Fruit fly (Drosophila melanogaster) whole organism, embryonic: ENCODE measurements around the gene CG3505.

ENCODE experiments used
- Asciz ChIP-seq: fragments of 200-800 bp; sonication (Bioruptor generic); optimal IDR thresholded peaks from 2 replicates; lab custom pipeline; 2017; ENCODE audit warnings: missing biosample characterization, mild to moderate bottlenecking, missing genetic modification characterization, missing genetic modification reagents
- CG10209 ChIP-seq: fragments of 200-800 bp; sonication (Bioruptor generic); optimal IDR thresholded peaks from 3 replicates; lab custom pipeline; 2017; ENCODE audit warnings: missing biosample characterization, mild to moderate bottlenecking, missing genetic modification characterization, missing genetic modification reagents
- CG1024 ChIP-seq: fragments of 200-800 bp; sonication (Bioruptor generic); IDR thresholded peaks from 2 replicates; pipeline ENCODE4 v1.3.6; 2022; ENCODE audit warnings: missing biosample characterization, missing genetic modification characterization
- CG10654 ChIP-seq: fragments of 200-800 bp; sonication (Bioruptor generic); optimal IDR thresholded peaks from 2 replicates; lab custom pipeline; 2016; ENCODE audit warnings: missing biosample characterization, missing genetic modification characterization
- CG11723 ChIP-seq: fragments of 200-800 bp; sonication (Bioruptor generic); optimal IDR thresholded peaks from 2 replicates; lab custom pipeline; 2017; ENCODE audit warnings: missing biosample characterization, mild to moderate bottlenecking, missing genetic modification characterization
- CG13296 ChIP-seq: fragments of 200-800 bp; sonication (Bioruptor generic); optimal IDR thresholded peaks from 3 replicates; lab custom pipeline; 2018; ENCODE audit warnings: missing biosample characterization, mild to moderate bottlenecking, missing genetic modification characterization
- CG13624 ChIP-seq: fragments of 200-800 bp; sonication (Bioruptor generic); optimal IDR thresholded peaks from 2 replicates; lab custom pipeline; 2016; ENCODE audit warnings: missing biosample characterization, missing genetic modification characterization
- CG13775 ChIP-seq: fragments of 200-800 bp; sonication (Bioruptor generic); optimal IDR thresholded peaks from 3 replicates; lab custom pipeline; 2017; ENCODE audit warnings: missing biosample characterization, mild to moderate bottlenecking, missing genetic modification characterization
- CG14860 ChIP-seq: fragments of 200-800 bp; sonication (Bioruptor generic); IDR thresholded peaks from 3 replicates; pipeline ENCODE4 v1.3.6; 2022; ENCODE audit warnings: missing biosample characterization, missing genetic modification characterization; ENCODE audit not compliant: partially characterized antibody
- CG15011 ChIP-seq: fragments of 200-800 bp; sonication (Bioruptor generic); optimal IDR thresholded peaks from 3 replicates; lab custom pipeline; 2018; ENCODE audit warnings: missing biosample characterization, mild to moderate bottlenecking, missing genetic modification characterization
- CG1603 ChIP-seq: fragments of 200-800 bp; sonication (Bioruptor generic); optimal IDR thresholded peaks from 2 replicates; lab custom pipeline; 2019; ENCODE audit warnings: missing biosample characterization, mild to moderate bottlenecking, missing genetic modification characterization, moderate library complexity
- CG17912 ChIP-seq: fragments of 200-800 bp; sonication (Bioruptor generic); optimal IDR thresholded peaks from 2 replicates; lab custom pipeline; 2018; ENCODE audit warnings: missing biosample characterization, mild to moderate bottlenecking, missing genetic modification characterization
- CG2199 ChIP-seq: fragments of 200-800 bp; sonication (Bioruptor generic); IDR thresholded peaks from 3 replicates; pipeline ENCODE4 v1.3.6; 2022; ENCODE audit warnings: missing biosample characterization, missing genetic modification characterization
- CG34422 ChIP-seq: fragments of 200-800 bp; sonication (Bioruptor generic); IDR thresholded peaks from 3 replicates; pipeline ENCODE4 v1.3.6; 2022; ENCODE audit warnings: missing biosample characterization, missing genetic modification characterization
- CG3995 ChIP-seq: fragments of 200-800 bp; sonication (Bioruptor generic); optimal IDR thresholded peaks from 3 replicates; lab custom pipeline; 2016; ENCODE audit warnings: missing biosample characterization, missing genetic modification characterization
- CG4424 ChIP-seq: fragments of 200-800 bp; sonication (Bioruptor generic); optimal IDR thresholded peaks from 3 replicates; lab custom pipeline; 2016; ENCODE audit warnings: missing biosample characterization, missing genetic modification characterization
- CG4854 ChIP-seq: fragments of 200-800 bp; sonication (Bioruptor generic); optimal IDR thresholded peaks from 2 replicates; lab custom pipeline; 2016; ENCODE audit warnings: missing biosample characterization, missing genetic modification characterization, inconsistent platforms
- CG7271 ChIP-seq: fragments of 200-800 bp; sonication (Bioruptor generic); optimal IDR thresholded peaks from 2 replicates; lab custom pipeline; 2018; ENCODE audit warnings: missing biosample characterization, mild to moderate bottlenecking, missing genetic modification characterization, moderate library complexity
- CG9727 ChIP-seq: fragments of 200-800 bp; sonication (Bioruptor generic); optimal IDR thresholded peaks from 3 replicates; lab custom pipeline; 2017; ENCODE audit warnings: missing biosample characterization, mild to moderate bottlenecking, missing genetic modification characterization
- CkIIα-i1 ChIP-seq: fragments of 200-800 bp; sonication (Bioruptor generic); IDR thresholded peaks from 2 replicates; pipeline ENCODE4 v1.3.6; 2022; ENCODE audit warnings: missing biosample characterization, missing genetic modification characterization
- Dip2 ChIP-seq: fragments of 200-800 bp; sonication (Bioruptor generic); IDR thresholded peaks from 2 replicates; pipeline ENCODE4 v1.3.6; 2022; ENCODE audit warnings: missing biosample characterization, missing genetic modification characterization
- Doc3 ChIP-seq: fragments of 200-800 bp; sonication (Bioruptor generic); IDR thresholded peaks from 3 replicates; pipeline ENCODE4 v1.3.6; 2022; ENCODE audit warnings: missing biosample characterization, missing genetic modification characterization; ENCODE audit not compliant: partially characterized antibody
- Eip74EF ChIP-seq, 2 experiments: fragments of 200-800 bp in 1 of 2; fragments of >200 bp in 1 of 2; sonication (Bioruptor generic) in 1 of 2; optimal IDR thresholded peaks; 2 replicates each; lab custom pipeline; 2017 to 2019; ENCODE audit warnings: missing biosample characterization in 2 of 2, missing genetic modification characterization in 2 of 2, mild to moderate bottlenecking in 1 of 2, moderate library complexity in 1 of 2
- Hr3 ChIP-seq: fragments of 200-800 bp; sonication (Bioruptor generic); optimal IDR thresholded peaks from 3 replicates; lab custom pipeline; 2016; ENCODE audit warnings: missing biosample characterization, missing genetic modification characterization
- Mrtf ChIP-seq: fragments of 200-800 bp; sonication (Bioruptor generic); IDR thresholded peaks from 3 replicates; pipeline ENCODE4 v1.3.6; 2022; ENCODE audit warnings: missing biosample characterization, missing genetic modification characterization
- Myb ChIP-seq: fragments of 200-800 bp; sonication (Bioruptor generic); optimal IDR thresholded peaks from 2 replicates; lab custom pipeline; 2016; ENCODE audit warnings: missing biosample characterization, missing genetic modification characterization
- Rx ChIP-seq: fragments of 200-800 bp; sonication (Bioruptor generic); IDR thresholded peaks from 2 replicates; pipeline ENCODE4 v1.3.6; 2022; ENCODE audit warnings: missing biosample characterization, missing genetic modification characterization
- Scr ChIP-seq: fragments of 200-800 bp; sonication (Bioruptor generic); IDR thresholded peaks from 2 replicates; pipeline ENCODE4 v1.3.6; 2022; ENCODE audit warnings: missing biosample characterization, missing genetic modification characterization; ENCODE audit not compliant: partially characterized antibody
- Sox100B ChIP-seq: fragments of 200-800 bp; sonication (Bioruptor generic); optimal IDR thresholded peaks from 3 replicates; lab custom pipeline; 2018; ENCODE audit warnings: missing biosample characterization, mild to moderate bottlenecking, missing genetic modification characterization
- YL-1 ChIP-seq: fragments of 200-800 bp; sonication (Bioruptor generic); optimal IDR thresholded peaks from 3 replicates; lab custom pipeline; 2017; ENCODE audit warnings: missing biosample characterization, mild to moderate bottlenecking, missing genetic modification characterization
- cg ChIP-seq: fragments of 200-800 bp; sonication (Bioruptor generic); optimal IDR thresholded peaks from 3 replicates; lab custom pipeline; 2019; ENCODE audit warnings: missing biosample characterization, mild to moderate bottlenecking, missing genetic modification characterization, moderate library complexity
- ci ChIP-seq: fragments of 200-800 bp; sonication (Bioruptor generic); IDR thresholded peaks from 3 replicates; pipeline ENCODE4 v1.3.6; 2022; ENCODE audit warnings: missing biosample characterization, missing genetic modification characterization
- croc ChIP-seq: fragments of 200-800 bp; sonication (Bioruptor generic); conservative IDR thresholded peaks from 3 replicates; pipeline ENCODE4 v1.3.6; 2022; ENCODE audit warnings: missing biosample characterization, missing genetic modification characterization
- dimm ChIP-seq: fragments of 200-800 bp; sonication (Bioruptor generic); IDR thresholded peaks from 2 replicates; pipeline ENCODE4 v1.3.6; 2022; ENCODE audit warnings: missing biosample characterization, missing genetic modification characterization
- fru ChIP-seq: fragments of >200 bp; optimal IDR thresholded peaks from 2 replicates; lab custom pipeline; 2017
- gro ChIP-seq: fragments of 200-800 bp; sonication (Bioruptor generic); optimal IDR thresholded peaks from 2 replicates; lab custom pipeline; 2016; ENCODE audit warnings: missing biosample characterization, missing genetic modification characterization
- gsb ChIP-seq: fragments of 200-800 bp; sonication (Bioruptor generic); IDR thresholded peaks from 2 replicates; pipeline ENCODE4 v1.3.6; 2022; ENCODE audit warnings: missing biosample characterization, missing genetic modification characterization
- hb ChIP-seq: fragments of 200-800 bp; sonication (Bioruptor generic); IDR thresholded peaks from 3 replicates; pipeline ENCODE4 v1.3.6; 2022; ENCODE audit warnings: missing biosample characterization, missing genetic modification characterization; ENCODE audit not compliant: partially characterized antibody
- her ChIP-seq: fragments of 200-800 bp; sonication (Bioruptor generic); optimal IDR thresholded peaks from 2 replicates; lab custom pipeline; 2016; ENCODE audit warnings: missing biosample characterization, missing genetic modification characterization
- insv ChIP-seq, 2 experiments: fragments of 200-800 bp; sonication (Bioruptor generic); optimal IDR thresholded peaks; 3 replicates each; lab custom pipeline; 2016 to 2018; ENCODE audit warnings: missing biosample characterization in 2 of 2, missing genetic modification characterization in 2 of 2
- jigr1 ChIP-seq: fragments of 200-800 bp; sonication (Bioruptor generic); IDR thresholded peaks from 3 replicates; pipeline ENCODE4 v1.3.6; 2022; ENCODE audit warnings: missing biosample characterization, missing genetic modification characterization
- jing ChIP-seq: fragments of 200-800 bp; sonication (Bioruptor generic); optimal IDR thresholded peaks from 2 replicates; lab custom pipeline; 2018; ENCODE audit warnings: missing biosample characterization, mild to moderate bottlenecking, missing genetic modification characterization
- lab ChIP-seq: fragments of 200-800 bp; sonication (Bioruptor generic); optimal IDR thresholded peaks from 3 replicates; lab custom pipeline; 2017; ENCODE audit warnings: missing biosample characterization, missing genetic modification characterization, mild to moderate bottlenecking, moderate library complexity, missing genetic modification reagents
- lola ChIP-seq, 3 experiments: fragments of >200 bp in 2 of 3; fragments of 200-800 bp in 1 of 3; sonication (Bioruptor generic) in 1 of 3; optimal IDR thresholded peaks; 2 replicates each; lab custom pipeline; 2017 to 2019; ENCODE audit warnings: missing biosample characterization in 3 of 3, missing genetic modification characterization in 3 of 3, mild to moderate bottlenecking in 1 of 3, moderate library complexity in 1 of 3
- p53 ChIP-seq: fragments of 200-800 bp; sonication (Bioruptor generic); optimal IDR thresholded peaks from 2 replicates; lab custom pipeline; 2016; ENCODE audit warnings: missing biosample characterization, missing genetic modification characterization
- sqz ChIP-seq: fragments of 200-800 bp; sonication (Bioruptor generic); optimal IDR thresholded peaks from 3 replicates; lab custom pipeline; 2018; ENCODE audit warnings: missing biosample characterization, mild to moderate bottlenecking, missing genetic modification characterization
- tna ChIP-seq: fragments of 200-800 bp; sonication (Bioruptor generic); IDR thresholded peaks from 2 replicates; pipeline ENCODE4 v1.3.6; 2022; ENCODE audit warnings: missing biosample characterization, missing genetic modification characterization; ENCODE audit not compliant: partially characterized antibody
- wdn ChIP-seq: fragments of 200-800 bp; sonication (Bioruptor generic); IDR thresholded peaks from 2 replicates; pipeline ENCODE4 v1.3.6; 2022; ENCODE audit warnings: missing biosample characterization, missing genetic modification characterization
- yki ChIP-seq: fragments of >200 bp; optimal IDR thresholded peaks from 3 replicates; lab custom pipeline; 2018

Gene CG3505

DNA sequence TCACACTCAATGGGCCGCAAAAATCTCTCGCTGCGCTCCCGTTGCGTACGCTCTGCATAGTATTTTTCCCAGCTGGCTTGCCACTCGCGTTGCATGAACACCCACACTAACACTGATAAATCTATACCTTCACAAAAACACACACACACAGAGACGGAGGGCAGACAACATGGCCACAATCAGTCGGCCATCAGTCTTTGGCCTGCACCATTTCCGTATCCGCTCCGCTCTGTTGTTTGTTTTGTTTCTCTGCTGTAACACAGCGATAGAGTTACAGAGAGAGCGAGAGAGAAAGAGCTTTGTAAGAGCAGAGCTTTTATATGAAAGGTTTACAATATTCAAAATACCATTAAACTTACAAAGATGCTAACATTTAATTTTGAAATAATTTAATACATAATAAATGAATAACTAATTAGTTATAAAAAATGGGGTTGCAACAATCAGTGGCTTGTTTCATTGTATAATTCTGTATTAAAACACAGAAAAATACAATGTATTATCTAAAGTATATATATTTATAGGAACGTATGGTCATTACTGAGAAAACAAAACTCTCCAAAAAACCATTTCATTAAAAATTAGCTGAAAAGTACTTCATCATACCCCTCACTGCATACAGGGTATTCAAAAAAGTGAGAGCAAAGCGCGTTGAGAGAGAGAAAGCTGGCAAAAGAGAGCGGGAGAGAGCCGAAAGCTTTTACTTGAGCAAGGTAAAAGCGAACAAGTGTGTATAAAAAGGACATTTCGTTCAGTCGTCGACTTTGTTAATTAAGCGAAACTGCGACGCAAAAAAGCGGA is 48.2 kb upstream of the CG3505 start, which contains the start of gene CG14853 (continued):
- TF ChIP-seq CG1603 (tag; lab: Kevin White, UChicago) (peak; percentile 70), CG14860 (no peak), Rx (GFP tag; lab: Robert Waterston, UW) (peak; percentile 61), yki (lab: Kevin White, UChicago) (no peak), Hr3 (GFP tag; lab: Kevin White, UChicago) (peak; percentile 85), sqz (GFP tag; lab: Kevin White, UChicago) (peak; percentile 50), wdn (GFP tag; lab: Robert Waterston, UW) (0 out of 2 replicates have a peak, but pooled peaks have one; percentile 5), CG4424 (GFP tag; lab: Kevin White, UChicago) (peak; percentile 60), CG13296 (GFP tag; lab: Kevin White, UChicago) (peak; percentile 79), her (GFP tag; lab: Kevin White, UChicago) (no peak), p53 (GFP tag; lab: Kevin White, UChicago) (no peak), CG4854 (no peak), cg (GFP tag; lab: Kevin White, UChicago) (peak; percentile 52), CG10654 (peak; percentile 55), Myb (GFP tag; lab: Kevin White, UChicago) (no peak), CG2199 (no peak), Doc3 (GFP tag; lab: Robert Waterston, UW) (no peak), lab (GFP tag; lab: Kevin White, UChicago) (peak; percentile 69), CG9727 (GFP tag; lab: Kevin White, UChicago) (peak; percentile 28), insv (GFP tag; optimal IDR thresholded peaks at IDR 0.05; lab: Kevin White, UChicago) (peak in 1 of 2 experiments; percentile 47), fru (no peak), lola (GFP tag; optimal IDR thresholded peaks at IDR 0.05; lab: Kevin White, UChicago) (peak in 1 of 3 experiments; percentile 84), Dip2 (GFP tag; lab: Robert Waterston, UW) (no peak), Mrtf (GFP tag; lab: Robert Waterston, UW) (peak; percentile 75), CG3995 (GFP tag; lab: Kevin White, UChicago) (no peak), Sox100B (GFP tag; lab: Kevin White, UChicago) (peak; percentile 75), CG13624 (GFP tag; lab: Kevin White, UChicago) (no peak), jigr1 (GFP tag; lab: Robert Waterston, UW) (no peak), ci (GFP tag; lab: Robert Waterston, UW) (peak; percentile 88), CG15011 (GFP tag; lab: Kevin White, UChicago) (peak; percentile 54), jing (GFP tag; lab: Kevin White, UChicago) (peak; percentile 55), CG34422 (GFP tag; lab: Robert Waterston, UW) (peak; percentile 49; the same call in 2 of the 3 replicates), croc (GFP tag; lab: Robert Waterston, UW) (peak; percentile 66), CG7271 (tag; lab: Kevin White, UChicago) (peak; percentile 48), YL-1 (GFP tag; lab: Kevin White, UChicago) (peak; percentile 9), Asciz (GFP tag; lab: Kevin White, UChicago) (peak; percentile 62), hb (GFP tag; lab: Robert Waterston, UW) (no peak), Scr (no peak), CG13775 (GFP tag; lab: Kevin White, UChicago) (peak; percentile 71), tna (no peak), dimm (GFP tag; lab: Robert Waterston, UW) (peak; percentile 17; the same call in 1 of the 2 replicates), CG10209 (GFP tag; lab: Kevin White, UChicago) (peak; percentile 85), CkIIα-i1 (GFP tag; lab: Robert Waterston, UW) (no peak), gro (GFP tag; lab: Kevin White, UChicago) (no peak), Eip74EF (GFP tag; optimal IDR thresholded peaks at IDR 0.05; lab: Kevin White, UChicago) (peak in 1 of 2 experiments; percentile 80), gsb (GFP tag; lab: Robert Waterston, UW) (peak; percentile 51), CG17912 (GFP tag; lab: Kevin White, UChicago) (peak; percentile 60), CG11723 (GFP tag; lab: Kevin White, UChicago) (peak; percentile 30), CG1024 (no peak)
